Fruit fly (Drosophila melanogaster): ENCODE results near the gene CG7044.

Gene CG7044

DNA sequence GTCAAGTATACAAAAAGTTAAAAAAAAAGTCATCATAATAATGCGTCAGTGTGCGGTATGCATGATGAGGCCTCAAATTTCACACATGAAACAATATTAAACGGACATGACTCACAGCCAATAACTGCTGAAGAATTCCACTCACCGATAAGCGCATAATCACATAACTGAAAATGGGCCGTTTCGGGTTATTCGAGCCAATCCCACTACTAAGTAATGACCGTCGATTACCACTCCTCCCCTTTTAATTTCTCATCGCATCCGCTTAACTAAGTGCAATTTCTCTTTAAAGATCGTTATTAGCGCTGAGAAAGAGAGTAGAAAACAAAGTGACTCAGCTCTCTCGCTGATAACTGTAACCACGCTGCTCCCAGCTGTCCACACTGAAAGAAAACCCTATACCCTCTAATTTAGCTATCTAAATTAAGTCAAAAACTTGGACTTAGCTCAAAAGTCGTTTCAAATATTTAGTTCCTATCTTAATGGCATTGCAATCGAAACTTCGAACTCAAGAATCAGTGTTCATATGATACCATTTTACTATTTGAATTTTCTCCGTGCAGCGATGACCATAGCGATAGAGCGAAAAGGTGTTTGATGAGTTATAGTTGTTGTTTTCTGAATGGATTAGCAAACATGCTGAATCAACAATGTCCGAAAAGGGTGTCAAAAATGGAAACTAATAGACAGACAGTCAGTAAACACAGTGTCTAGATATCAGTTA is 11.4 kb upstream of the CG7044 start (continued):
- peak; percentile 75 for TF ChIP-seq CG1602 (GFP tag; optimal IDR thresholded peaks at IDR 0.05)
- peak; percentile 57; the same call in 1 of the 2 replicates for TF ChIP-seq CG11085 (GFP tag; IDR thresholded peaks at IDR 0.05)
- TF ChIP-seq Blimp-1 (GFP tag; optimal IDR thresholded peaks at IDR 0.05) = peak; percentile 82
- no peak for TF ChIP-seq br (optimal IDR thresholded peaks at IDR 0.05)
- peak; percentile 44 for TF ChIP-seq pfk (GFP tag; optimal IDR thresholded peaks at IDR 0.05)
- TF ChIP-seq CG15696 (tag; optimal IDR thresholded peaks at IDR 0.05) = peak; percentile 82
- TF ChIP-seq CG12104 (GFP tag; optimal IDR thresholded peaks at IDR 0.05) = peak; percentile 60
- peak; percentile 88 to 90 for TF ChIP-seq chif (GFP tag; optimal IDR thresholded peaks at IDR 0.05)
- peak; percentile 88 for TF ChIP-seq NK7.1 (GFP tag; optimal IDR thresholded peaks at IDR 0.05)
- peak; percentile 74 for TF ChIP-seq peb (GFP tag; IDR thresholded peaks at IDR 0.05)
- TF ChIP-seq chn (GFP tag; optimal IDR thresholded peaks at IDR 0.05) = peak; percentile 80
- peak; percentile 76 for TF ChIP-seq disco-r (GFP tag; optimal IDR thresholded peaks at IDR 0.05)
- TF ChIP-seq stwl (tag; optimal IDR thresholded peaks at IDR 0.05) = peak; percentile 15
- peak; percentile 81 for TF ChIP-seq Asciz (GFP tag; optimal IDR thresholded peaks at IDR 0.05)
- TF ChIP-seq CG7556 (GFP tag; optimal IDR thresholded peaks at IDR 0.05) = peak; percentile 85
- peak; percentile 79 for TF ChIP-seq ewg (GFP tag; optimal IDR thresholded peaks at IDR 0.05)
- TF ChIP-seq CG7271 (tag; optimal IDR thresholded peaks at IDR 0.05) = peak; percentile 42
- TF ChIP-seq nerfin-1 (tag; optimal IDR thresholded peaks at IDR 0.05) = peak; percentile 80
- TF ChIP-seq CG1792 (GFP tag; optimal IDR thresholded peaks at IDR 0.05) = peak; percentile 91
- peak; percentile 82 for TF ChIP-seq az2 (GFP tag; optimal IDR thresholded peaks at IDR 0.05)
- peak; percentile 94 for TF ChIP-seq Rfx (GFP tag; IDR thresholded peaks at IDR 0.05)
- TF ChIP-seq gcm (GFP tag; optimal IDR thresholded peaks at IDR 0.05) = peak; percentile 86
- 0 out of 2 replicates have a peak, but pooled peaks have one; percentile 24 for TF ChIP-seq Gsc (GFP tag; IDR thresholded peaks at IDR 0.05)
- peak; percentile 89 for TF ChIP-seq CG2875 (GFP tag; optimal IDR thresholded peaks at IDR 0.05)
- peak; percentile 88 for TF ChIP-seq CG12236 (GFP tag; optimal IDR thresholded peaks at IDR 0.05)
- no peak for TF ChIP-seq HLHmδ (GFP tag; optimal IDR thresholded peaks at IDR 0.05)
- TF ChIP-seq hb (GFP tag; IDR thresholded peaks at IDR 0.05; ENCODE audit: partially characterized antibody) = no peak
- peak; percentile 80 for TF ChIP-seq odd (GFP tag; optimal IDR thresholded peaks at IDR 0.05)
- TF ChIP-seq Sin3A (optimal IDR thresholded peaks at IDR 0.05) = no peak
- peak; percentile 86 for TF ChIP-seq Dek (tag; optimal IDR thresholded peaks at IDR 0.05)
- peak; percentile 88 for TF ChIP-seq CG34422 (GFP tag; IDR thresholded peaks at IDR 0.05)
- TF ChIP-seq cwo (GFP tag; optimal IDR thresholded peaks at IDR 0.05) = peak; percentile 49
- TF ChIP-seq grau (tag; optimal IDR thresholded peaks at IDR 0.05) = peak; percentile 88
- TF ChIP-seq Oaz (GFP tag; IDR thresholded peaks at IDR 0.05) = peak; percentile 60
- peak; percentile 83 for TF ChIP-seq CG14014 (GFP tag; IDR thresholded peaks at IDR 0.05)
- peak; percentile 90 for TF ChIP-seq dmrt99B (tag; optimal IDR thresholded peaks at IDR 0.05)
- TF ChIP-seq CHES-1-like (GFP tag; optimal IDR thresholded peaks at IDR 0.05) = peak; percentile 94
- peak; percentile 86 for TF ChIP-seq D19A (tag; optimal IDR thresholded peaks at IDR 0.05)
- TF ChIP-seq insv (GFP tag; optimal IDR thresholded peaks at IDR 0.05) = peak in 1 of 2 experiments; percentile 38
- TF ChIP-seq pnt (GFP tag; optimal IDR thresholded peaks at IDR 0.05) = peak; percentile 87
- peak; percentile 89 to 91 for TF ChIP-seq Hr51 (GFP tag; optimal IDR thresholded peaks at IDR 0.05)
- no peak for TF ChIP-seq h (optimal IDR thresholded peaks at IDR 0.05)
- TF ChIP-seq dm (GFP tag; optimal IDR thresholded peaks at IDR 0.05) = peak; percentile 81
- peak; percentile 73 for TF ChIP-seq Abd-B (GFP tag; optimal IDR thresholded peaks at IDR 0.05)
- peak; percentile 65; the same call in 1 of the 2 replicates for TF ChIP-seq sim (GFP tag; IDR thresholded peaks at IDR 0.05)
- peak; percentile 63 for TF ChIP-seq B-H2 (GFP tag; optimal IDR thresholded peaks at IDR 0.05)
- TF ChIP-seq shn (GFP tag; optimal IDR thresholded peaks at IDR 0.05) = peak; percentile 80
- TF ChIP-seq gsb-n (tag; optimal IDR thresholded peaks at IDR 0.05) = peak; percentile 82
- TF ChIP-seq CG10654 (GFP tag; optimal IDR thresholded peaks at IDR 0.05) = peak; percentile 59
- peak; percentile 25 for TF ChIP-seq MESR4 (GFP tag; optimal IDR thresholded peaks at IDR 0.05)
